Worm (Caenorhabditis elegans): ENCODE data around the gene crn-3.

crn-3 gene

ce11 chrII:10551985-10552736, 35.7 kb upstream of the crn-3 start (continued):
- TF ChIP-seq madf-8 (GFP tag; conservative IDR thresholded peaks at IDR 0.05) (no peak), hsf-1 (GFP tag; IDR thresholded peaks at IDR 0.05) (no peak), aptf-2 (GFP tag; conservative IDR thresholded peaks at IDR 0.05) (no peak), repo-1 (tag; optimal IDR thresholded peaks at IDR 0.05) (no peak), K11D2.4 (GFP tag; IDR thresholded peaks at IDR 0.05) (peak; percentile 74), let-526 (GFP tag; IDR thresholded peaks at IDR 0.05) (peak; percentile 64; the same call in 1 of the 2 replicates), egl-44 (GFP tag; IDR thresholded peaks at IDR 0.05) (no peak), nhr-27 (tag; optimal IDR thresholded peaks at IDR 0.05) (no peak), attf-5 (GFP tag; optimal IDR thresholded peaks at IDR 0.05) (peak; percentile 77), madf-10 (tag; optimal IDR thresholded peaks at IDR 0.05) (peak; percentile 67), tbp1 (GFP tag; optimal IDR thresholded peaks at IDR 0.05) (peak; percentile 52), lin-26 (GFP tag; IDR thresholded peaks at IDR 0.05) (peak; percentile 60; the same call in 1 of the 2 replicates), ets-4 (GFP tag; optimal IDR thresholded peaks at IDR 0.05) (no peak), sdz-38 (tag; optimal IDR thresholded peaks at IDR 0.05) (no peak), efl-1 (GFP tag; optimal IDR thresholded peaks at IDR 0.05) (no peak), rcor-1 (GFP tag; IDR thresholded peaks at IDR 0.05) (peak; percentile 70), lag-1 (GFP tag; IDR thresholded peaks at IDR 0.05) (no peak), F10E7.11 (tag; optimal IDR thresholded peaks at IDR 0.05) (peak; percentile 66), lir-1 (GFP tag; conservative IDR thresholded peaks at IDR 0.05) (0 out of 2 replicates have a peak, but pooled peaks have one; percentile 49), snpc-4 (GFP tag; optimal IDR thresholded peaks at IDR 0.05) (no peak), snpc-4 (tag; optimal IDR thresholded peaks at IDR 0.05) (peak in 3 of 4 experiments; percentile 16 to 53 (median 52)), lsy-27 (tag; optimal IDR thresholded peaks at IDR 0.05; ENCODE audit: borderline replicate concordance, insufficient read depth) (no peak), C06A6.2 (GFP tag; conservative IDR thresholded peaks at IDR 0.05) (peak; percentile 76), unc-130 (GFP tag; optimal IDR thresholded peaks at IDR 0.05) (no peak), akir-1 (GFP tag; optimal IDR thresholded peaks at IDR 0.05) (no peak), B0019.2 (GFP tag; conservative IDR thresholded peaks at IDR 0.05) (no peak), F57A8.1 (GFP tag; optimal IDR thresholded peaks at IDR 0.05) (no peak), hmg-20 (GFP tag; IDR thresholded peaks at IDR 0.05) (0 out of 2 replicates have a peak, but pooled peaks have one; percentile 14), cebp-2 (GFP tag; IDR thresholded peaks at IDR 0.05) (no peak), snpc-3.4 (tag; optimal IDR thresholded peaks at IDR 0.05) (no peak), hmg-1.2 (GFP tag; IDR thresholded peaks at IDR 0.05) (peak; percentile 87), tbx-9 (tag; optimal IDR thresholded peaks at IDR 0.05; ENCODE audit: borderline replicate concordance) (no peak), somi-1 (GFP tag; optimal IDR thresholded peaks at IDR 0.05) (peak; percentile 87), zim-3 (tag; optimal IDR thresholded peaks at IDR 0.05) (no peak), Y95B8A.8 (GFP tag; IDR thresholded peaks at IDR 0.05) (no peak), ceh-79 (tag; optimal IDR thresholded peaks at IDR 0.05) (peak; percentile 75), attf-6 (GFP tag; IDR thresholded peaks at IDR 0.05) (no peak), dpff-1 (tag; optimal IDR thresholded peaks at IDR 0.05) (no peak), cebp-1 (GFP tag; IDR thresholded peaks at IDR 0.05) (no peak), cebp-1 (tag; optimal IDR thresholded peaks at IDR 0.05) (peak; percentile 84), nhr-179 (tag; optimal IDR thresholded peaks at IDR 0.05) (no peak), ceh-40 (GFP tag; IDR thresholded peaks at IDR 0.05) (0 out of 2 replicates have a peak, but pooled peaks have one; percentile 25), Y79H2A.3 (GFP tag; conservative IDR thresholded peaks at IDR 0.05) (no peak), F22D6.2 (tag; optimal IDR thresholded peaks at IDR 0.05) (peak; percentile 76), ceh-91 (GFP tag; IDR thresholded peaks at IDR 0.05) (no peak), F23B12.7 (tag; optimal IDR thresholded peaks at IDR 0.05; ENCODE audit: insufficient read depth) (no peak), ztf-26 (tag; optimal IDR thresholded peaks at IDR 0.05) (peak; percentile 76)
